Fruit fly (Drosophila melanogaster): ENCODE measurements around the gene CG14024.
A peak's percentile ranks its signal among the peaks of the same experiment; 100 is the strongest.

The CG14024 gene

dm6 chr2L:5303044-5303904 lies 11.4 kb downstream of the CG14024 start:
- TF ChIP-seq toe (GFP tag; optimal IDR thresholded peaks at IDR 0.05) (peak; percentile 79), CG7045 (GFP tag; optimal IDR thresholded peaks at IDR 0.05) (peak; percentile 75), CG1620 (GFP tag; optimal IDR thresholded peaks at IDR 0.05) (no peak), CG7101 (tag; optimal IDR thresholded peaks at IDR 0.05) (peak; percentile 72), Clk (GFP tag; optimal IDR thresholded peaks at IDR 0.05) (peak; percentile 91), bab1 (GFP tag; optimal IDR thresholded peaks at IDR 0.05) (peak; percentile 51), CG11617 (GFP tag; optimal IDR thresholded peaks at IDR 0.05) (peak; percentile 77), CG14711 (tag; optimal IDR thresholded peaks at IDR 0.05) (peak; percentile 83), ovo (GFP tag; optimal IDR thresholded peaks at IDR 0.05) (peak; percentile 22), kay (GFP tag; ENCODE audit: borderline replicate concordance) (peak; percentile 95), CG12768 (GFP tag; optimal IDR thresholded peaks at IDR 0.05) (peak; percentile 68), Hr96 (GFP tag; optimal IDR thresholded peaks at IDR 0.05) (peak; percentile 60), cnc (optimal IDR thresholded peaks at IDR 0.05) (peak in 1 of 2 experiments; percentile 46), Mnt (GFP tag; optimal IDR thresholded peaks at IDR 0.05) (peak; percentile 80), tj (GFP tag; optimal IDR thresholded peaks at IDR 0.05) (peak; percentile 100), CG5204 (GFP tag; optimal IDR thresholded peaks at IDR 0.05) (peak; percentile 78), Crg-1 (GFP tag; optimal IDR thresholded peaks at IDR 0.05) (peak; percentile 17), pad (GFP tag; optimal IDR thresholded peaks at IDR 0.05) (peak; percentile 69), cic (GFP tag; optimal IDR thresholded peaks at IDR 0.05) (peak; percentile 93), CG33017 (tag; optimal IDR thresholded peaks at IDR 0.05) (peak; percentile 60)

- TF ChIP-seq Mnt (GFP tag; optimal IDR thresholded peaks at IDR 0.05) (peak; percentile 25), kay (GFP tag; ENCODE audit: borderline replicate concordance) (peak; percentile 98), CG14711 (tag; optimal IDR thresholded peaks at IDR 0.05) (no peak), Crg-1 (GFP tag; optimal IDR thresholded peaks at IDR 0.05) (no peak), ovo (GFP tag; optimal IDR thresholded peaks at IDR 0.05) (peak; percentile 3)
These were observed 12.0 kb downstream of the CG14024 start for dm6 chr2L:5302692-5303043.

- TF ChIP-seq cnc (optimal IDR thresholded peaks at IDR 0.05) (peak in 1 of 2 experiments; percentile 21), CG33017 (tag; optimal IDR thresholded peaks at IDR 0.05) (peak; percentile 67), Mnt (GFP tag; optimal IDR thresholded peaks at IDR 0.05) (no peak), toe (GFP tag; optimal IDR thresholded peaks at IDR 0.05) (peak; percentile 46), CG7101 (tag; optimal IDR thresholded peaks at IDR 0.05) (peak; percentile 71), bab1 (GFP tag; optimal IDR thresholded peaks at IDR 0.05) (peak; percentile 38), kay (GFP tag; ENCODE audit: borderline replicate concordance) (no peak), cic (GFP tag; optimal IDR thresholded peaks at IDR 0.05) (no peak), CG7045 (GFP tag; optimal IDR thresholded peaks at IDR 0.05) (peak; percentile 66), CG11617 (GFP tag; optimal IDR thresholded peaks at IDR 0.05) (peak; percentile 29), CG1620 (GFP tag; optimal IDR thresholded peaks at IDR 0.05) (peak; percentile 1), tj (GFP tag; optimal IDR thresholded peaks at IDR 0.05) (no peak), Clk (GFP tag; optimal IDR thresholded peaks at IDR 0.05) (no peak), pad (GFP tag; optimal IDR thresholded peaks at IDR 0.05) (no peak), ovo (GFP tag; optimal IDR thresholded peaks at IDR 0.05) (peak; percentile 61), CG14711 (tag; optimal IDR thresholded peaks at IDR 0.05) (peak; percentile 65), CG12768 (GFP tag; optimal IDR thresholded peaks at IDR 0.05) (peak; percentile 58), Hr96 (GFP tag; optimal IDR thresholded peaks at IDR 0.05) (peak; percentile 57), Crg-1 (GFP tag; optimal IDR thresholded peaks at IDR 0.05) (peak; percentile 8), CG5204 (GFP tag; optimal IDR thresholded peaks at IDR 0.05) (peak; percentile 77)
These were observed 12.4 kb downstream of the CG14024 start for dm6 chr2L:5302284-5302683.

dm6 chr2L:5300785-5301616 lies 13.7 kb downstream of the CG14024 start:
- TF ChIP-seq CG11617 (GFP tag; optimal IDR thresholded peaks at IDR 0.05) (no peak), Mnt (GFP tag; optimal IDR thresholded peaks at IDR 0.05) (peak; percentile 63), CG1620 (GFP tag; optimal IDR thresholded peaks at IDR 0.05) (no peak), Clk (GFP tag; optimal IDR thresholded peaks at IDR 0.05) (peak; percentile 99), cic (GFP tag; optimal IDR thresholded peaks at IDR 0.05) (peak; percentile 80), CG7045 (GFP tag; optimal IDR thresholded peaks at IDR 0.05) (no peak), toe (GFP tag; optimal IDR thresholded peaks at IDR 0.05) (no peak), kay (GFP tag; ENCODE audit: borderline replicate concordance) (peak; percentile 82), ovo (GFP tag; optimal IDR thresholded peaks at IDR 0.05) (peak; percentile 80), pad (GFP tag; optimal IDR thresholded peaks at IDR 0.05) (peak; percentile 39), cnc (optimal IDR thresholded peaks at IDR 0.05) (no peak), CG7101 (tag; optimal IDR thresholded peaks at IDR 0.05) (no peak), CG14711 (tag; optimal IDR thresholded peaks at IDR 0.05) (no peak), CG33017 (tag; optimal IDR thresholded peaks at IDR 0.05) (peak; percentile 6), Crg-1 (GFP tag; optimal IDR thresholded peaks at IDR 0.05) (no peak), bab1 (GFP tag; optimal IDR thresholded peaks at IDR 0.05) (no peak), CG5204 (GFP tag; optimal IDR thresholded peaks at IDR 0.05) (no peak), tj (GFP tag; optimal IDR thresholded peaks at IDR 0.05) (peak; percentile 33), CG12768 (GFP tag; optimal IDR thresholded peaks at IDR 0.05) (peak; percentile 78), Hr96 (GFP tag; optimal IDR thresholded peaks at IDR 0.05) (no peak)

dm6 chr2L:5300237-5300668 lies 14.4 kb downstream of the CG14024 start:
- no peak for TF ChIP-seq Crg-1 (GFP tag; optimal IDR thresholded peaks at IDR 0.05)
- TF ChIP-seq CG5204 (GFP tag; optimal IDR thresholded peaks at IDR 0.05), result no peak
- TF ChIP-seq CG7101 (tag; optimal IDR thresholded peaks at IDR 0.05), result no peak
- TF ChIP-seq cic (GFP tag; optimal IDR thresholded peaks at IDR 0.05), result no peak
- TF ChIP-seq CG11617 (GFP tag; optimal IDR thresholded peaks at IDR 0.05), result no peak
- TF ChIP-seq CG7045 (GFP tag; optimal IDR thresholded peaks at IDR 0.05), result no peak
- TF ChIP-seq bab1 (GFP tag; optimal IDR thresholded peaks at IDR 0.05), result no peak
- no peak for TF ChIP-seq CG33017 (tag; optimal IDR thresholded peaks at IDR 0.05)
- no peak for TF ChIP-seq Mnt (GFP tag; optimal IDR thresholded peaks at IDR 0.05)
- TF ChIP-seq kay (GFP tag; ENCODE audit: borderline replicate concordance), result no peak
- TF ChIP-seq Clk (GFP tag; optimal IDR thresholded peaks at IDR 0.05), result no peak
- TF ChIP-seq ovo (GFP tag; optimal IDR thresholded peaks at IDR 0.05), result no peak
- no peak for TF ChIP-seq toe (GFP tag; optimal IDR thresholded peaks at IDR 0.05)
- TF ChIP-seq Hr96 (GFP tag; optimal IDR thresholded peaks at IDR 0.05), result no peak
- TF ChIP-seq CG14711 (tag; optimal IDR thresholded peaks at IDR 0.05), result no peak
